Fruit fly (Drosophila melanogaster): ENCODE results near the gene CG31272.
A peak's percentile ranks its signal among the peaks of the same experiment; 100 is the strongest.

The CG31272 gene

DNA sequence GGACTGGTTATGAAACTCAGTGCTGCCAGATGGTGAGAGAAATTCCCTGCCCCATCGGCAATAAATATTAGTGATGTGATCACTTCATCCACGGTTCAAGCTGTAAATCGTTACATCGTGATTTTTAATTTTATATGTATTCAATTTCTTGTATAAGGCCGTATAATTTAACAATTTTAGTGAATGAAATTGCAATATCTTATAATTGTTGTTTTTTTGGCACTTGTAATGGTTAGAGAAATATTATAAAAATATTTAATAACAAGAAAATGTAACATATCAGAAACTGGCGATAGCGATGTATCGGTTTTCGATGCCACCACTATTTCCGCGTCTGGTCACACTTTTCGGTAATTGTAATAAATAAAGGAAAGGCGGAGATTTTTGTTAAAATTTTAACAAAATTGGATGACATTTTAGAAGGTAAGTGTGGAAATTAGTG lies 24.9 kb upstream of the CG31272 start, which contains the start of the genes mRpL37 and Rbp1 (continued):
- TF ChIP-seq z (GFP tag; IDR thresholded peaks at IDR 0.05): no peak
- peak; percentile 63 for TF ChIP-seq CG6689 (GFP tag; IDR thresholded peaks at IDR 0.05)
- TF ChIP-seq kni (GFP tag; optimal IDR thresholded peaks at IDR 0.05): no peak
- peak; percentile 64; the same call in 1 of the 2 replicates for TF ChIP-seq CG32772 (GFP tag; IDR thresholded peaks at IDR 0.05)
- peak; percentile 90 for TF ChIP-seq CoRest (tag; optimal IDR thresholded peaks at IDR 0.05)
- peak; percentile 69 for TF ChIP-seq unpg (GFP tag; optimal IDR thresholded peaks at IDR 0.05)
- peak; percentile 73 for TF ChIP-seq CG1233 (GFP tag; optimal IDR thresholded peaks at IDR 0.05)
- peak; percentile 82 to 89 for TF ChIP-seq Pdp1 (GFP tag; optimal IDR thresholded peaks at IDR 0.05)
- TF ChIP-seq PHDP (tag; optimal IDR thresholded peaks at IDR 0.05): peak; percentile 64
- no peak for TF ChIP-seq CG8478 (optimal IDR thresholded peaks at IDR 0.05)
- TF ChIP-seq CG17829 (tag; optimal IDR thresholded peaks at IDR 0.05): peak; percentile 89
- TF ChIP-seq grau (tag; optimal IDR thresholded peaks at IDR 0.05): peak; percentile 84
- peak; percentile 59; the same call in 1 of the 2 replicates for TF ChIP-seq onecut (GFP tag; IDR thresholded peaks at IDR 0.05)
- peak; percentile 88 for TF ChIP-seq vnd (GFP tag; IDR thresholded peaks at IDR 0.05; ENCODE audit: partially characterized antibody)
- TF ChIP-seq Bteb2 (GFP tag; optimal IDR thresholded peaks at IDR 0.05): peak; percentile 54
- TF ChIP-seq CG12659 (GFP tag; optimal IDR thresholded peaks at IDR 0.05): peak; percentile 85
- TF ChIP-seq CG16813 (GFP tag; IDR thresholded peaks at IDR 0.05; ENCODE audit: partially characterized antibody): peak; percentile 91
- TF ChIP-seq disco-r (GFP tag; optimal IDR thresholded peaks at IDR 0.05): no peak
- TF ChIP-seq amos (GFP tag; IDR thresholded peaks at IDR 0.05; ENCODE audit: partially characterized antibody): peak; percentile 78
- TF ChIP-seq Xbp1 (GFP tag; optimal IDR thresholded peaks at IDR 0.05): peak; percentile 86
- no peak for TF ChIP-seq ATbp (GFP tag; optimal IDR thresholded peaks at IDR 0.05)
- peak; percentile 52 for TF ChIP-seq CG18619 (GFP tag; optimal IDR thresholded peaks at IDR 0.05)
- peak; percentile 30 for TF ChIP-seq corto (GFP tag; optimal IDR thresholded peaks at IDR 0.05)
- TF ChIP-seq CrebB (tag; optimal IDR thresholded peaks at IDR 0.05): no peak
- no peak for TF ChIP-seq ci (GFP tag; IDR thresholded peaks at IDR 0.05)
- no peak for TF ChIP-seq mirr (GFP tag; optimal IDR thresholded peaks at IDR 0.05)
- TF ChIP-seq YL-1 (GFP tag; optimal IDR thresholded peaks at IDR 0.05): peak; percentile 76
- TF ChIP-seq CG30403 (GFP tag; optimal IDR thresholded peaks at IDR 0.05): peak; percentile 91
- TF ChIP-seq tio (GFP tag; optimal IDR thresholded peaks at IDR 0.05): peak; percentile 66
- TF ChIP-seq ab (GFP tag; optimal IDR thresholded peaks at IDR 0.05): no peak
- TF ChIP-seq Fer2 (tag; optimal IDR thresholded peaks at IDR 0.05): peak; percentile 45
- no peak for TF ChIP-seq CG7271 (tag; optimal IDR thresholded peaks at IDR 0.05)
- TF ChIP-seq cato (GFP tag; optimal IDR thresholded peaks at IDR 0.05; ENCODE audit: borderline replicate concordance): peak; percentile 68
- 0 out of 2 replicates have a peak, but pooled peaks have one; percentile 52 for TF ChIP-seq CG31224 (GFP tag; IDR thresholded peaks at IDR 0.05)
- peak; percentile 45; the same call in 1 of the 2 replicates for TF ChIP-seq Xrp1 (GFP tag; IDR thresholded peaks at IDR 0.05)
- no peak for TF ChIP-seq br (optimal IDR thresholded peaks at IDR 0.05)
- TF ChIP-seq CHES-1-like (GFP tag; optimal IDR thresholded peaks at IDR 0.05): peak; percentile 42

DNA sequence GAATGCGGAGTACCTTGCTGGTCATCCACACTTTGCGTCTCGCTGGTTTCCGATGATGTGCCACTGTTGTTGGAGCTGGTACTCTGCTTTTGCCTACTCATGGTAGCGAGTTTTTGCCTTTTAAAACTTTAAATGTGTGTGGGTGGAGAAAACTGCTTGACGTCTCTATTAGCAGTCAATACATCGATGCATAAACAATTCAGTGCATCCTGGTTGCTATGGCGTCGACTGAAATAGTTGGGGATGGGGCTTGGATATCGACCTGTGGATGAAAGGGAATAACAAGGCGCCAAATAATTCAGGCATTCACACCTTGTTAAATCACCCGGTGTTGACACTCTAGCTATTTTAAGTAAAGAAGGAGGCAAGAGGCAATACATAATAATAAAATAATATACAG lies 23.0 kb upstream of the CG31272 start, which contains the start of gene CG42633:
Gene CG42633, minus strand, starts transcription at position 101 of the 400 bp plus-strand sequence.
- TF ChIP-seq CG15696 (tag; optimal IDR thresholded peaks at IDR 0.05) (no peak), CkIIα-i1 (GFP tag; IDR thresholded peaks at IDR 0.05) (no peak), unc-4 (GFP tag; IDR thresholded peaks at IDR 0.05; ENCODE audit: partially characterized antibody) (no peak), CG8944 (GFP tag; optimal IDR thresholded peaks at IDR 0.05) (no peak), Nf-YC (tag; optimal IDR thresholded peaks at IDR 0.05) (no peak), scrt (GFP tag; optimal IDR thresholded peaks at IDR 0.05) (no peak), Max (GFP tag; optimal IDR thresholded peaks at IDR 0.05) (no peak), gsb-n (tag; optimal IDR thresholded peaks at IDR 0.05) (no peak), sens-2 (GFP tag; IDR thresholded peaks at IDR 0.05) (no peak), repo (GFP tag; optimal IDR thresholded peaks at IDR 0.05) (no peak), CG1024 (GFP tag; IDR thresholded peaks at IDR 0.05) (no peak), ara (GFP tag; IDR thresholded peaks at IDR 0.05) (no peak), CG6683 (GFP tag; optimal IDR thresholded peaks at IDR 0.05) (no peak), lov (optimal IDR thresholded peaks at IDR 0.05) (no peak), lov (GFP tag; IDR thresholded peaks at IDR 0.05) (no peak), jigr1 (GFP tag; IDR thresholded peaks at IDR 0.05) (no peak), Mrtf (GFP tag; IDR thresholded peaks at IDR 0.05) (no peak)

Measured in whole organism, embryonic.